Fruit fly (Drosophila melanogaster) whole organism, adult: ENCODE results near the gene rumi.
A peak's percentile ranks its signal among the peaks of the same experiment; 100 is the strongest.

ENCODE experiments used
- CG11617 ChIP-seq: fragments of 200-800 bp; sonication (Bioruptor generic); optimal IDR thresholded peaks from 2 replicates; lab custom pipeline; 2017; ENCODE audit warnings: mild to moderate bottlenecking, missing biosample characterization, missing genetic modification reagents, missing genetic modification characterization
- CG12768 ChIP-seq: fragments of 200-800 bp; sonication (Bioruptor generic); optimal IDR thresholded peaks from 2 replicates; lab custom pipeline; 2017; ENCODE audit warnings: missing biosample characterization, missing genetic modification characterization, mild to moderate bottlenecking, moderate library complexity, missing genetic modification reagents
- CG14711 ChIP-seq: fragments of 200-800 bp; sonication (Bioruptor generic); optimal IDR thresholded peaks from 2 replicates; lab custom pipeline; 2018; ENCODE audit warnings: missing biosample characterization, mild to moderate bottlenecking, missing genetic modification characterization, moderate library complexity
- CG1620 ChIP-seq: fragments of 200-800 bp; sonication (Bioruptor generic); optimal IDR thresholded peaks from 2 replicates; lab custom pipeline; 2016; ENCODE audit warnings: missing biosample characterization, missing genetic modification characterization
- CG33017 ChIP-seq: fragments of 200-800 bp; sonication (Bioruptor generic); optimal IDR thresholded peaks from 2 replicates; lab custom pipeline; 2018; ENCODE audit warnings: missing biosample characterization, mild to moderate bottlenecking, missing genetic modification characterization, moderate library complexity
- CG5204 ChIP-seq: fragments of 200-800 bp; sonication (Bioruptor generic); optimal IDR thresholded peaks from 2 replicates; lab custom pipeline; 2016; ENCODE audit warnings: missing biosample characterization, missing genetic modification characterization
- CG7045 ChIP-seq: fragments of 200-800 bp; sonication (Bioruptor generic); optimal IDR thresholded peaks from 2 replicates; lab custom pipeline; 2017; ENCODE audit warnings: missing biosample characterization, mild to moderate bottlenecking, missing genetic modification characterization
- CG7101 ChIP-seq: fragments of 200-800 bp; sonication (Bioruptor generic); optimal IDR thresholded peaks from 2 replicates; lab custom pipeline; 2018; ENCODE audit warnings: missing biosample characterization, mild to moderate bottlenecking, missing genetic modification characterization, moderate library complexity
- Clk ChIP-seq: fragments of 200-800 bp; sonication (Bioruptor generic); optimal IDR thresholded peaks from 2 replicates; lab custom pipeline; 2017; ENCODE audit warnings: missing biosample characterization, missing genetic modification characterization
- Crg-1 ChIP-seq: fragments of 200-800 bp; sonication (Bioruptor generic); optimal IDR thresholded peaks from 2 replicates; lab custom pipeline; 2016; ENCODE audit warnings: missing biosample characterization, missing genetic modification characterization
- Hr96 ChIP-seq: fragments of 200-800 bp; sonication (Bioruptor generic); optimal IDR thresholded peaks from 2 replicates; lab custom pipeline; 2016; ENCODE audit warnings: missing biosample characterization, missing genetic modification characterization
- Mnt ChIP-seq: fragments of 200-800 bp; sonication (Bioruptor generic); optimal IDR thresholded peaks from 2 replicates; lab custom pipeline; 2016; ENCODE audit warnings: missing biosample characterization, mild to moderate bottlenecking, missing genetic modification characterization
- bab1 ChIP-seq: fragments of 200-800 bp; sonication (Bioruptor generic); optimal IDR thresholded peaks from 3 replicates; lab custom pipeline; 2019; ENCODE audit warnings: missing biosample characterization, mild to moderate bottlenecking, missing genetic modification characterization, moderate library complexity
- cic ChIP-seq: fragments of 200-800 bp; sonication (Bioruptor generic); optimal IDR thresholded peaks from 2 replicates; lab custom pipeline; 2017; ENCODE audit warnings: missing biosample characterization, mild to moderate bottlenecking, missing genetic modification characterization, moderate library complexity
- cnc ChIP-seq, 2 experiments: fragments of >200 bp; optimal IDR thresholded peaks; 2 replicates each; lab custom pipeline; 2017
- kay ChIP-seq: fragments of 200-800 bp; sonication (Bioruptor generic); peaks from one replicate; lab custom pipeline; 2016; ENCODE audit warnings: missing biosample characterization, missing genetic modification characterization, borderline replicate concordance
- ovo ChIP-seq: fragments of 200-800 bp; sonication (Bioruptor generic); optimal IDR thresholded peaks from 2 replicates; lab custom pipeline; 2016; ENCODE audit warnings: missing biosample characterization, missing genetic modification characterization
- pad ChIP-seq: fragments of 200-800 bp; sonication (Bioruptor generic); optimal IDR thresholded peaks from 3 replicates; lab custom pipeline; 2017; ENCODE audit warnings: missing biosample characterization, missing genetic modification characterization, mild to moderate bottlenecking, moderate library complexity, missing genetic modification reagents
- tj ChIP-seq: fragments of 200-800 bp; sonication (Bioruptor generic); optimal IDR thresholded peaks from 3 replicates; lab custom pipeline; 2017; ENCODE audit warnings: missing biosample characterization, mild to moderate bottlenecking, missing genetic modification characterization, moderate library complexity
- toe ChIP-seq: fragments of 200-800 bp; sonication (Bioruptor generic); optimal IDR thresholded peaks from 2 replicates; lab custom pipeline; 2016; ENCODE audit warnings: missing biosample characterization, missing genetic modification characterization

rumi gene

DNA sequence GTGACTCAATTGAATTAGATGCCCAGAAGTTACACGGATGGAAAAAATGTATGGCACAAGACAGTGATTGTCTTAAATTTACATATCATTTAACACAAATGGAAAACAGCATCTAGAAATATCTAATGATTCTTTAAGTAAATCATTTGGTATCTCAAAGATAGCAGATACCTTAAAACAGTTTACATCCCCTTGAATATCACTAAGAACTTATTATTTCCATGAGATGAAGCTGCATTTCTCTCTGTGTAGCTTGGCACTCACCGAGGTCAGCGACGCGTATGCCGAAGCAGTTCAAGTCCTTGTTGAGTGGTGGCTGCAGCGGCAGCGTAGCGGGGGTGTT lies 30.8 kb downstream of the rumi start:
- TF ChIP-seq CG11617 (no peak), CG14711 (tag; lab: Kevin White, UChicago) (no peak)

DNA sequence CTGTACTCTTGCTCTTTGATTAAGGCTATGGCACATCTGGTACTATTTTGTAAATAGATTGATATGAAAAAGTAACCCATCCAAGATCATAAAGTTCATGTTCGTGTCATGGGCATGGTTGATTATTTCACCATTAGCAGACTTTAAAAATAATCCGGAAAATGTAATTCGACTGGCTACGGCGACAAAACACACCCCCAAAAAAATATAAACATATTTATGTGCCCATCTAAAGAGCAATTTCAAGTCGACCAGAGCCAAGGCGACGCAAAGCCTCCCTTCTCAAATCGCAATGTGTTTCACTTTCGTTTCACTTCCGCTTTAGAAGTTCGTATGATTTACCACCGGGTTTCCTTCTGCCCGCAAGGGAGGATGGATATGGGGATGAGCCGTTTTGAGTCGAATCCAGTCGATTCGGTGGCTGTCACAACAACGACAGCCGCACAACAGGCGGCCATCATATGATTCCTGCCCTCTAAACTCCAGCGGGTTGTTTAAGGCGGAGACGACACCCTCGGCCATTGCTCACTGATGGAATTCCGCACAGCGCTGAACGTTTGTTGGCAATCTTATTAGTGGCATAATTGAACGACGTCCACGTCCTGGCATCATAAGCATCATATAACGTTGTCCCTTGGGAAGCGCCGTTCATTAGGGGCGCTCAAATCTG lies 31.3 kb downstream of the rumi start:
- no peak for TF ChIP-seq bab1 (GFP tag; lab: Kevin White, UChicago)
- no peak for TF ChIP-seq CG12768 (GFP tag; lab: Kevin White, UChicago)
- no peak for TF ChIP-seq CG7101
- TF ChIP-seq Mnt: no peak
- no peak for TF ChIP-seq cic (GFP tag; lab: Kevin White, UChicago)
- no peak for TF ChIP-seq CG5204
- TF ChIP-seq toe: no peak
- no peak for TF ChIP-seq CG33017
- no peak for TF ChIP-seq ovo
- TF ChIP-seq kay (GFP tag; lab: Kevin White, UChicago): no peak
- no peak for TF ChIP-seq cnc (optimal IDR thresholded peaks at IDR 0.05; lab: Kevin White, UChicago)
- no peak for TF ChIP-seq pad (GFP tag; lab: Kevin White, UChicago)

DNA sequence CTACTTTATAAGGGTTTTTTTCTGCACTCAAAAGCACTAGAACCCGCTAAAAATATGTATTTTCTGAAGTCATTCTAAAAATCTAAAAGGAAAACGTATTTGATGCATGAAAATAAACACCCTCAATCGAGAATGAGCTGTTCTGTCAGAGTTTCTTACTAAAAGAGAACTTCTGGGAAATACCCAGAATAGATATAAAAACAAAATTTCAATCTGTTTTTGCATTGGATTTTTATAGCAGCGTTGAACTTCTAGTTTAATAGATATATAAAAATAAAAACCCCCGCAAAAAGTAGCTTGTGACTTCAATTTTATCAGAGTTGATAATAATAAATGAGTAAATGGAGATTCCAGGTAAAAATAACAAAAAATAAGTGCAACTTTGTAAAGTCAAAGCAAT lies 32.0 kb downstream of the rumi start:
- peak; percentile 79 for TF ChIP-seq kay (GFP tag; lab: Kevin White, UChicago)
- no peak for TF ChIP-seq Mnt

DNA sequence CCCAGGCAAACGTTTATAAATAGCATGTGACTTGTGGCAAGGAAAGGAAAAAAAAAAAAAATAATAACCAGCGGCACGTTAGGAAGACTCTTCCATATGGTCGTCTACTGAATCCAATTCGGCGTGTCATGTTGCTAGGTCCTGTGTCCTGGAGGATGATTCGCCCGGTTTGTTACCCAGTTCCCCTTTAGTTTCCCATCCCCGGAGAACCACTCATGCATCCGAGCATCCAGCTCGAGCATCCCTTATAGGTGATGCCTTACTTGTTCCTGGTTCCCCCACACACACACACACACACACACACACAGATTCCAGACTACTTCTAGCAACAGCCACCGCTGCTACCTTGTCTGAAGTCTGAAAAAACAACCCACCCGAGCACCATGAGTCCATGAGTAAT lies 32.5 kb downstream of the rumi start:
- TF ChIP-seq Crg-1 (GFP tag; lab: Kevin White, UChicago): no peak
- TF ChIP-seq toe: no peak
- no peak for TF ChIP-seq CG1620 (GFP tag; lab: Kevin White, UChicago)
- TF ChIP-seq CG5204: no peak
- TF ChIP-seq CG12768 (GFP tag; lab: Kevin White, UChicago): no peak
- no peak for TF ChIP-seq CG14711 (tag; lab: Kevin White, UChicago)
- TF ChIP-seq cic (GFP tag; lab: Kevin White, UChicago): no peak
- TF ChIP-seq kay (GFP tag; lab: Kevin White, UChicago): no peak

DNA sequence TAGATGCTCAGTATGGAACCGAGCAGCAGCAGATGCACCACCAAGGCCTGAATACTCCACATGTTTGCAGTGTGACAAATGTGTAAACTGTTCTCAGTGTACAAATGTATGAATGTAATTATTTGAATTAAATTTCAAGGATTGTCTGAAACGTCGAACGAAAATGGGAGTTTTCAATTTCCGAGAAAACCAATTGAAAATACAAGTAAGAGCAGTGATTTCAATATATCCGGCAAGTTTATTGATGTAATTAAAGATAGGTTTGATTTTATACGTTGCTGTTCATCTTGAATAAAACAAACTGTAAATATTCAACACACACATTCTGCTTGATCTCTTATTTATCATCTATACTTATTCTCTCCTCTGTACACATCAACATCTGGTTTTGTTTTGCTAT lies 39.7 kb downstream of the rumi start, which contains the start of gene CG4907:
Gene CG4907, minus strand, starts transcription at position 101 of the 400 bp plus-strand sequence.
- TF ChIP-seq CG5204: no peak
- TF ChIP-seq Clk (GFP tag; lab: Kevin White, UChicago): no peak
- no peak for TF ChIP-seq CG11617
- TF ChIP-seq CG12768 (GFP tag; lab: Kevin White, UChicago): no peak
- no peak for TF ChIP-seq bab1 (GFP tag; lab: Kevin White, UChicago)
- TF ChIP-seq cic (GFP tag; lab: Kevin White, UChicago): no peak
- no peak for TF ChIP-seq Hr96 (GFP tag; lab: Kevin White, UChicago)
- TF ChIP-seq CG7101: no peak
- TF ChIP-seq CG1620 (GFP tag; lab: Kevin White, UChicago): no peak
- TF ChIP-seq toe: no peak
- no peak for TF ChIP-seq Mnt
- TF ChIP-seq CG14711 (tag; lab: Kevin White, UChicago): no peak
- no peak for TF ChIP-seq pad (GFP tag; lab: Kevin White, UChicago)
- no peak for TF ChIP-seq ovo
- TF ChIP-seq CG33017: no peak
- no peak for TF ChIP-seq kay (GFP tag; lab: Kevin White, UChicago)
- no peak for TF ChIP-seq cnc (optimal IDR thresholded peaks at IDR 0.05; lab: Kevin White, UChicago)
- TF ChIP-seq CG7045 (GFP tag; lab: Kevin White, UChicago): no peak
- TF ChIP-seq tj (GFP tag; lab: Kevin White, UChicago): no peak
- no peak for TF ChIP-seq Crg-1 (GFP tag; lab: Kevin White, UChicago)

DNA sequence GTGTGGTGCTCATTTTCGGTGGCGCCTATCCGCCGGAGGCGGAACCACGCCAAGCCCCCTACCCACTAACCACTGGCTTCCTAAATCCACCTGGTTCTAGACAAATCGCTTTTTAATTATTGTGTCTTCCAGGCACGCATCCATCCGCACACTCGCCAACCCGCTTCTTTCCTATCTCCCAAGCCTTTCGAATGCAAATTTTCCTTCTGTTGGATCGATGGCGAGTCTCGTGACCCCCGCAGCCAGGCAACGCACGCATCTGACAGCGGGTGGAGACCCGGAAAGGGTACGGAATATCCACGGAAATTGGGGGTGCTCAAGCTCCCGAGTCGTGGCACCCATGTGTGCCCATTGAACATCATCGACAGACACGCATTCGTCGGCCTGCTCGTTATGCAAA lies 43.2 kb downstream of the rumi start, which contains the start of gene CG13842:
Gene CG13842, minus strand, starts transcription at position 101 of the 400 bp plus-strand sequence.
- TF ChIP-seq CG11617 (no peak), Clk (GFP tag; lab: Kevin White, UChicago) (no peak), CG14711 (tag; lab: Kevin White, UChicago) (no peak), CG33017 (no peak), Mnt (no peak), Hr96 (GFP tag; lab: Kevin White, UChicago) (no peak), CG5204 (no peak), cic (GFP tag; lab: Kevin White, UChicago) (no peak), ovo (no peak), Crg-1 (GFP tag; lab: Kevin White, UChicago) (no peak), CG7101 (no peak), CG12768 (GFP tag; lab: Kevin White, UChicago) (no peak), tj (GFP tag; lab: Kevin White, UChicago) (no peak), bab1 (GFP tag; lab: Kevin White, UChicago) (no peak), kay (GFP tag; lab: Kevin White, UChicago) (no peak), CG7045 (GFP tag; lab: Kevin White, UChicago) (no peak), cnc (optimal IDR thresholded peaks at IDR 0.05; lab: Kevin White, UChicago) (no peak), pad (GFP tag; lab: Kevin White, UChicago) (no peak), toe (no peak), CG1620 (GFP tag; lab: Kevin White, UChicago) (no peak)

DNA sequence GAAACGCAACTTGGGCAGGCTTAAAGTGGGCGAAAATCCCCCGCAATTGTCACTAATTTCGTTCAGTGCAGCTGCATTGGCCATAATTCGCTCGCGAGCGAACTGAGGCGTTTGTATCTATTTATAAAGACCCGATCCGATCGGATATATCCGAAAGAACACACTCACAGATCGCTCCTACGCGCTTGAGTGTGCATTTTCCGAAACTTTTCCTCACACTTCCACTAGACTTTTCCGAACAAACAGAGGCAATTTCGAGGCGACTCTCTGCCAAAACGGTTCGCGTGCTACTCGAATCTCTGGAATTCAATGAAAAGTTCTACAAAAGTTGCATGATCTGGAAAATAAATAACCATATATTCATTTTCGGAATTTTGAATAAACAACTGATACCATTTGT lies 48.6 kb downstream of the rumi start, which contains the start of the genes CG6972 and CCAP:
Gene CG6972, plus strand, starts transcription at position 215 of the 400 bp plus-strand sequence.
Gene CCAP, minus strand, starts transcription at position 292 of the 400 bp plus-strand sequence.
- no peak for TF ChIP-seq pad (GFP tag; lab: Kevin White, UChicago)
- no peak for TF ChIP-seq CG33017
- no peak for TF ChIP-seq toe
- no peak for TF ChIP-seq Crg-1 (GFP tag; lab: Kevin White, UChicago)
- no peak for TF ChIP-seq Clk (GFP tag; lab: Kevin White, UChicago)
- no peak for TF ChIP-seq CG12768 (GFP tag; lab: Kevin White, UChicago)
- no peak for TF ChIP-seq cic (GFP tag; lab: Kevin White, UChicago)
- no peak for TF ChIP-seq CG7045 (GFP tag; lab: Kevin White, UChicago)
- TF ChIP-seq kay (GFP tag; lab: Kevin White, UChicago): no peak
- TF ChIP-seq CG5204: no peak
- TF ChIP-seq CG11617: no peak
- TF ChIP-seq Mnt: no peak
